Worm (Caenorhabditis elegans): ENCODE data around the gene dre-1.

ce11 chrV:6579992-6580391 lies 33.7 kb upstream of the dre-1 start, which contains the start of gene EGAP9.3:
- TF ChIP-seq him-1 (tag; optimal IDR thresholded peaks at IDR 0.05) = no peak
- TF ChIP-seq W03F9.2 (tag; optimal IDR thresholded peaks at IDR 0.05) = no peak
